Worm (Caenorhabditis elegans) whole organism, L1 larva: ENCODE data around the gene C27H6.8.

Source experiments
- C16A3.4 ChIP-seq: fragments of 150-350 bp; optimal IDR thresholded peaks from 2 replicates; lab custom pipeline; 2014; ENCODE audit warnings: missing biosample characterization, missing genetic modification characterization
- aly-2 ChIP-seq: fragments of 150-350 bp; optimal IDR thresholded peaks from 2 replicates; lab custom pipeline; 2014; ENCODE audit warnings: missing biosample characterization, missing genetic modification characterization
- ceh-8 ChIP-seq: fragments of 200-800 bp; sonication (Bioruptor generic); optimal IDR thresholded peaks from 2 replicates; lab custom pipeline; 2018; ENCODE audit warnings: mild to moderate bottlenecking, missing genetic modification characterization, moderate library complexity, missing compliant biosample characterization
- ceh-82 ChIP-seq, 3 experiments: fragments of 150-350 bp in 1 of 3; sonication (generic microtip) in 2 of 3; optimal IDR thresholded peaks; 2 replicates each; lab custom pipeline; 2014 to 2017; ENCODE audit warnings: missing biosample characterization in 3 of 3, missing genetic modification characterization in 3 of 3
- ceh-88 ChIP-seq: fragments of 200-800 bp; sonication (Bioruptor generic); IDR thresholded peaks from 2 replicates; pipeline ENCODE4 v1.3.6; 2022; ENCODE audit warnings: missing genetic modification characterization, missing compliant biosample characterization
- efl-1 ChIP-seq, 4 experiments: fragments of 150-350 bp; optimal IDR thresholded peaks in 3 of 4; peaks in 1 of 4; 1 replicate in 1 of 4; 2 replicates in 3 of 4; lab custom pipeline; 2014; ENCODE audit warnings: missing biosample characterization in 2 of 4, missing genetic modification characterization in 2 of 4, missing genetic modification reagents in 2 of 4
- egl-13 ChIP-seq: sonication (generic microtip); optimal IDR thresholded peaks from 2 replicates; lab custom pipeline; 2016; ENCODE audit warnings: missing genotype, missing genetic modification reagents, missing genetic modification characterization, missing compliant biosample characterization
- fkh-10 ChIP-seq: sonication (generic microtip); optimal IDR thresholded peaks from 2 replicates; lab custom pipeline; 2017; ENCODE audit warnings: missing biosample characterization, missing genetic modification reagents, missing genetic modification characterization
- fkh-8 ChIP-seq: sonication (generic microtip); optimal IDR thresholded peaks from 2 replicates; lab custom pipeline; 2016; ENCODE audit warnings: mild to moderate bottlenecking, missing genetic modification characterization, missing compliant biosample characterization
- fos-1 ChIP-seq: fragments of 150-350 bp; optimal IDR thresholded peaks from 2 replicates; lab custom pipeline; 2014; ENCODE audit warnings: missing biosample characterization, missing genetic modification characterization
- hlh-4 ChIP-seq: sonication (generic microtip); optimal IDR thresholded peaks from 2 replicates; lab custom pipeline; 2016; ENCODE audit warnings: mild to moderate bottlenecking, missing genetic modification characterization, missing compliant biosample characterization
- hpl-2 ChIP-seq: fragments of 150-350 bp; optimal IDR thresholded peaks from 2 replicates; lab custom pipeline; 2014; ENCODE audit warnings: missing biosample characterization, missing genetic modification reagents, missing genetic modification characterization
- irx-1 ChIP-seq: sonication (generic microtip); optimal IDR thresholded peaks from 2 replicates; lab custom pipeline; 2016; ENCODE audit warnings: missing genetic modification characterization, missing compliant biosample characterization
- isw-1 ChIP-seq: fragments of 200-800 bp; sonication (Bioruptor generic); IDR thresholded peaks from 2 replicates; pipeline ENCODE4 v1.3.6; 2022; ENCODE audit warnings: missing genetic modification characterization, missing compliant biosample characterization
- lin-14 ChIP-seq: fragments of 200-800 bp; sonication (Bioruptor generic); optimal IDR thresholded peaks from 2 replicates; lab custom pipeline; 2018; ENCODE audit warnings: mild to moderate bottlenecking, missing genetic modification characterization, moderate library complexity, missing compliant biosample characterization
- lin-15B ChIP-seq: fragments of 150-350 bp; sonication (generic microtip); optimal IDR thresholded peaks from 3 replicates; lab custom pipeline; 2014; ENCODE audit warnings: missing biosample characterization, missing genetic modification characterization
- lin-39 ChIP-seq: fragments of 150-350 bp; optimal IDR thresholded peaks from 2 replicates; lab custom pipeline; 2014; ENCODE audit warnings: missing biosample characterization, missing genetic modification reagents, missing genetic modification characterization
- lsy-2 ChIP-seq, 2 experiments: fragments of 150-350 bp; optimal IDR thresholded peaks; 2 replicates each; lab custom pipeline; 2014; ENCODE audit warnings: missing biosample characterization in 2 of 2, missing genetic modification characterization in 2 of 2
- mef-2 ChIP-seq: fragments of 150-350 bp; optimal IDR thresholded peaks from 2 replicates; lab custom pipeline; 2014; ENCODE audit warnings: missing biosample characterization, missing genetic modification characterization
- mep-1 ChIP-seq: fragments of 150-350 bp; optimal IDR thresholded peaks from 2 replicates; lab custom pipeline; 2014; ENCODE audit warnings: missing biosample characterization, missing genetic modification characterization
- nhr-237 ChIP-seq: fragments of 150-350 bp; optimal IDR thresholded peaks from 2 replicates; lab custom pipeline; 2014; ENCODE audit warnings: missing biosample characterization, missing genetic modification characterization
- nhr-47 ChIP-seq: sonication (generic microtip); optimal IDR thresholded peaks from 2 replicates; lab custom pipeline; 2016; ENCODE audit warnings: mild to moderate bottlenecking, missing genetic modification characterization, moderate library complexity, missing compliant biosample characterization
- nhr-71 ChIP-seq: sonication (generic microtip); optimal IDR thresholded peaks from 2 replicates; lab custom pipeline; 2016; ENCODE audit warnings: mild to moderate bottlenecking, missing genetic modification characterization, moderate library complexity, missing compliant biosample characterization
- nhr-77 ChIP-seq: fragments of 150-350 bp; optimal IDR thresholded peaks from 2 replicates; lab custom pipeline; 2014; ENCODE audit warnings: missing biosample characterization, missing genetic modification characterization
- nhr-84 ChIP-seq: sonication (generic microtip); optimal IDR thresholded peaks from 2 replicates; lab custom pipeline; 2017; ENCODE audit warnings: missing biosample characterization, missing genetic modification characterization
- nhr-85 ChIP-seq: sonication (generic microtip); peaks from one replicate; lab custom pipeline; 2016; ENCODE audit warnings: missing genetic modification characterization, inconsistent platforms, missing compliant biosample characterization
- nhr-90 ChIP-seq: sonication (generic microtip); optimal IDR thresholded peaks from 2 replicates; lab custom pipeline; 2016; ENCODE audit warnings: mild to moderate bottlenecking, missing genetic modification characterization, missing compliant biosample characterization; ENCODE audit not compliant: poor library complexity
- rnt-1 ChIP-seq: sonication (generic microtip); optimal IDR thresholded peaks from 2 replicates; lab custom pipeline; 2016; ENCODE audit warnings: mild to moderate bottlenecking, missing genetic modification characterization, moderate library complexity, missing compliant biosample characterization
- snu-23 ChIP-seq: sonication (generic microtip); optimal IDR thresholded peaks from 2 replicates; lab custom pipeline; 2016; ENCODE audit warnings: missing genetic modification characterization, missing compliant biosample characterization
- sptf-1 ChIP-seq: fragments of 150-350 bp; optimal IDR thresholded peaks from 2 replicates; lab custom pipeline; 2014; ENCODE audit warnings: missing biosample characterization, missing genetic modification characterization
- swsn-7 ChIP-seq: sonication (generic microtip); optimal IDR thresholded peaks from 2 replicates; lab custom pipeline; 2016; ENCODE audit warnings: missing genetic modification characterization, missing compliant biosample characterization
- unc-30 ChIP-seq: sonication (generic microtip); optimal IDR thresholded peaks from 2 replicates; lab custom pipeline; 2017; ENCODE audit warnings: missing biosample characterization, missing genetic modification characterization
- unc-86 ChIP-seq: sonication (generic microtip); optimal IDR thresholded peaks from 2 replicates; lab custom pipeline; 2016; ENCODE audit warnings: missing genetic modification characterization, missing compliant biosample characterization
- xbp-1 ChIP-seq: sonication (generic microtip); optimal IDR thresholded peaks from 2 replicates; lab custom pipeline; 2016; ENCODE audit warnings: missing genetic modification characterization, missing compliant biosample characterization

C27H6.8 gene

DNA sequence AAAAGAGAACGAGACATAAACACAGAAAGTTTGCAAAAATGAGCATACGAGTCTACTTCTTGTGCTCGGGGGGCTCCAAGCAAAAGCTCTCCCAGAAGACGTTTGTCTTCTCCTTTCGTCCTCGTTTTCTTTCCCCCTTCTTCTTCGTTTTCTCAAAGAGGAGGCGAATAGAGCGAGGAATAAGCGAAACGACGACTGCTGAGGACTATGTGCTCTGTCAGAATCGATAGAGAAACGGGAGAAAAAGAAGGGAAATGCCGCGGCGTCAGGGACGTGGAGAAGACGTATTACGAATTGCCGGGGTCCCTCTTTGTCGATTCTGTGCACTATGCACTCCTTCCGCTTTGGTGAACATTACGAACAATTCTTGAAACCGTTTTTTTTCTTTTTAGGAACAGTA, 9.2 kb downstream of the C27H6.8 start:
- TF ChIP-seq lsy-2 (tag; optimal IDR thresholded peaks at IDR 0.05; lab: Kevin White, UChicago), result peak in 1 of 2 experiments; percentile 9
- no peak for TF ChIP-seq irx-1
- no peak for TF ChIP-seq isw-1 (GFP tag; lab: Robert Waterston, UW)
- TF ChIP-seq fkh-8 (tag; lab: Kevin White, UChicago), result peak; percentile 50
- no peak for TF ChIP-seq hlh-4
- TF ChIP-seq unc-86 (tag; lab: Kevin White, UChicago), result peak; percentile 33
- no peak for TF ChIP-seq nhr-90 (tag; lab: Kevin White, UChicago)
- TF ChIP-seq mep-1 (tag; lab: Kevin White, UChicago), result peak; percentile 26
- TF ChIP-seq nhr-237 (tag; lab: Kevin White, UChicago), result no peak
- TF ChIP-seq ceh-88, result no peak
- TF ChIP-seq fkh-10, result peak; percentile 32
- TF ChIP-seq lin-14 (GFP tag; lab: Kevin White, UChicago), result peak; percentile 83
- TF ChIP-seq nhr-47 (tag; lab: Kevin White, UChicago), result peak; percentile 12
- no peak for TF ChIP-seq nhr-85 (tag; lab: Kevin White, UChicago)
- TF ChIP-seq snu-23, result peak; percentile 11
- peak; percentile 19 for TF ChIP-seq swsn-7
- TF ChIP-seq lin-15B, result no peak
- no peak for TF ChIP-seq xbp-1 (tag; lab: Kevin White, UChicago)
- TF ChIP-seq ceh-82 (tag; optimal IDR thresholded peaks at IDR 0.05; lab: Kevin White, UChicago), result peak in 1 of 3 experiments; percentile 51
- peak; percentile 19 for TF ChIP-seq nhr-71

DNA sequence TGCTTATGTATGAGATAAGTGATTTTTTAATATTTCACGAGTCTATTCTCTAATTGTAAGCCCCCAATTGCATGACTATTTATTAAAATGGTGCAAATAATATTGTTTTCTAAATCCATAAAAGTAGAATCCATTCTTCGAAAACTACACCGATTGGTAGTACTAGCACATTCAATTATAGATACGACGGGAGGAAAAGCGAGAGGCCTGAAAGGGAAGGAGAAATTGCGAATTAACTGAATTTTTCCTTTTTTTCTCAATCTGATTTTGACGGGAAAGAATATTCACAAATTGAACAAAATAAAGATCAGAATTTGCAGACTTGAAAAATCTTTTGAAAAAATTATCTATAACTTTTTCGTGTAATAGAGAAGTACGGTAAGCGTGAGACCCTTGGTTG, 10.4 kb downstream of the C27H6.8 start:
- TF ChIP-seq nhr-84 (tag; lab: Kevin White, UChicago) (no peak), C16A3.4 (tag; lab: Kevin White, UChicago) (no peak), mef-2 (no peak), rnt-1 (no peak), unc-86 (tag; lab: Kevin White, UChicago) (no peak), lin-39 (tag; lab: Kevin White, UChicago) (no peak), lin-14 (GFP tag; lab: Kevin White, UChicago) (peak; percentile 18), ceh-82 (tag; optimal IDR thresholded peaks at IDR 0.05; lab: Kevin White, UChicago) (no peak), unc-30 (tag; lab: Kevin White, UChicago) (no peak)

DNA sequence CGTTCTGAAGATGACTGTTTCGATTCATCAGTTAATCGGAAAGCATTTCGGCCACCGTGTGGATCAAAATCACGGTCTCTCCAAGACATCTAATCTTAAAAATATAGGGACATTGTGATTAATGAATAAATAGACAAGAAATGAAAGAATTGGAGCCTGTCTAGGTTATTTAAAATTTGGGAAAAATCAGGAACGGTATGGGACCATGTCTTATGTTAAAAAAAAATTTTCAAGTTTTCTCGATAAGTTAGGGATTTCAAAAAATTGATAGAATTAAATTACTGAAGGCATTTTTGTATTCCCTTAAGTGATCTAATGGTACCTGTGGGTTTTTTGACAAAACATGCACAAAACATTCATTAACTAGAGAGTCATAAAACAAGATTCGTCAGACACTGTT, 11.4 kb downstream of the C27H6.8 start, which contains the start of gene unc-41:
unc-41 (minus strand) TSS at position 101 of the 400 bp plus-strand sequence.
- TF ChIP-seq aly-2 (tag; lab: Kevin White, UChicago) (no peak), lin-39 (tag; lab: Kevin White, UChicago) (no peak), fos-1 (no peak), xbp-1 (tag; lab: Kevin White, UChicago) (no peak), lsy-2 (tag; optimal IDR thresholded peaks at IDR 0.05; lab: Kevin White, UChicago) (no peak)

DNA sequence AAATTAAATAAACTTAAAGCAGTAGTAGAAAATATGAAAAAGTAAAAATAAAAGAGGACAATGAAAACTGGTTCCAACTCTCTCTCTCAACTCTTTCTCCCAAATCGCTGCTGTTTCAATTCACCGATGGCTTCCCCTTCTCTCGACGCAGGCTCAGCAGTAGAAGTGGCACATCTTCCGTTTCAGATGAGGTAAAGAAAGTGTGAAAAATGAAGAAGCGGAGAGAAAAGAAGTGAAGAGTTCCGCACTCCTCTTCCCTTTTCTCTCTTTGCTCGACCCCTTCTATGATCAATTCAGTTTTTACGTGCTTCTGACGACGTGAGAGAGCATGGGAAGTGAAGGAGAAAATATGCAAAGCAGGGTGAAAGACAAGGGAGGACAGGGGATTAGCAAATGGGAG, 13.3 kb downstream of the C27H6.8 start:
- TF ChIP-seq efl-1 (optimal IDR thresholded peaks at IDR 0.05; lab: Kevin White, UChicago), result no peak
- TF ChIP-seq efl-1 (GFP tag; optimal IDR thresholded peaks at IDR 0.05 in 1 of 2; lab: Kevin White, UChicago), result peak in 1 of 2 experiments; percentile 72
- TF ChIP-seq lin-14 (GFP tag; lab: Kevin White, UChicago), result peak; percentile 82
- TF ChIP-seq xbp-1 (tag; lab: Kevin White, UChicago), result no peak
- peak in 1 of 3 experiments; percentile 10 for TF ChIP-seq ceh-82 (tag; optimal IDR thresholded peaks at IDR 0.05; lab: Kevin White, UChicago)
- no peak for TF ChIP-seq ceh-8 (GFP tag; lab: Kevin White, UChicago)
- no peak for TF ChIP-seq mep-1 (tag; lab: Kevin White, UChicago)
- no peak for TF ChIP-seq irx-1
- TF ChIP-seq nhr-77, result no peak
- TF ChIP-seq egl-13 (tag; lab: Kevin White, UChicago), result peak; percentile 17
- TF ChIP-seq hpl-2 (GFP tag; lab: Kevin White, UChicago), result no peak
- peak; percentile 35 for TF ChIP-seq fkh-8 (tag; lab: Kevin White, UChicago)
- TF ChIP-seq nhr-47 (tag; lab: Kevin White, UChicago), result peak; percentile 31
- peak; percentile 67 for TF ChIP-seq fkh-10
- no peak for TF ChIP-seq sptf-1
- TF ChIP-seq isw-1 (GFP tag; lab: Robert Waterston, UW), result peak; percentile 13; the same call in 1 of the 2 replicates
- TF ChIP-seq, all 84 proteins: peak for 8
